Worm (Caenorhabditis elegans): ENCODE measurements around the gene ZC196.3.

ce11 chrV:8718399-8718798 lies 18.1 kb upstream of the ZC196.3 start:
- TF ChIP-seq unc-62 (GFP tag; optimal IDR thresholded peaks at IDR 0.05), result no peak
- no peak for TF ChIP-seq ets-4 (GFP tag; optimal IDR thresholded peaks at IDR 0.05)
- TF ChIP-seq dpl-1 (GFP tag; optimal IDR thresholded peaks at IDR 0.05), result no peak
- no peak for TF ChIP-seq him-1 (tag; optimal IDR thresholded peaks at IDR 0.05)
- TF ChIP-seq madf-3 (GFP tag; IDR thresholded peaks at IDR 0.05), result no peak
- no peak for TF ChIP-seq F52B5.7 (tag; optimal IDR thresholded peaks at IDR 0.05)
- TF ChIP-seq ztf-18 (tag; optimal IDR thresholded peaks at IDR 0.05), result no peak
- TF ChIP-seq F10E7.11 (tag; optimal IDR thresholded peaks at IDR 0.05), result no peak
- TF ChIP-seq Y56A3A.18 (GFP tag; IDR thresholded peaks at IDR 0.05), result no peak
- no peak for TF ChIP-seq F49E8.2 (tag; optimal IDR thresholded peaks at IDR 0.05; ENCODE audit: insufficient read depth)
- TF ChIP-seq nhr-27 (tag; optimal IDR thresholded peaks at IDR 0.05), result no peak
